Fruit fly (Drosophila melanogaster): Measurements from ENCODE around the gene CG1271.

Gene CG1271

dm6 chr3L:3080084-3080994 is 28.0 kb downstream of the CG1271 start (continued):
- TF ChIP-seq CG9817 (tag; optimal IDR thresholded peaks at IDR 0.05) (no peak), CG18619 (GFP tag; optimal IDR thresholded peaks at IDR 0.05) (no peak), CG34376 (GFP tag; optimal IDR thresholded peaks at IDR 0.05) (peak; percentile 98), CG10979 (tag; optimal IDR thresholded peaks at IDR 0.05) (no peak), H2.0 (GFP tag; IDR thresholded peaks at IDR 0.05) (no peak), cato (GFP tag; optimal IDR thresholded peaks at IDR 0.05; ENCODE audit: borderline replicate concordance) (no peak), CG6683 (GFP tag; optimal IDR thresholded peaks at IDR 0.05) (no peak), Dad (GFP tag; optimal IDR thresholded peaks at IDR 0.05) (no peak), CG8089 (GFP tag; optimal IDR thresholded peaks at IDR 0.05) (no peak), Myb (GFP tag; optimal IDR thresholded peaks at IDR 0.05) (no peak), Ptx1 (GFP tag; IDR thresholded peaks at IDR 0.05) (peak; percentile 54), ftz-f1 (GFP tag; optimal IDR thresholded peaks at IDR 0.05) (peak; percentile 19), az2 (GFP tag; optimal IDR thresholded peaks at IDR 0.05) (no peak), CG2712 (tag; optimal IDR thresholded peaks at IDR 0.05) (peak; percentile 18), ttk (GFP tag; IDR thresholded peaks at IDR 0.05) (0 out of 2 replicates have a peak, but pooled peaks have one; percentile 6), D19A (tag; optimal IDR thresholded peaks at IDR 0.05) (no peak), Oli (tag; optimal IDR thresholded peaks at IDR 0.05) (peak; percentile 33), CG15514 (GFP tag; optimal IDR thresholded peaks at IDR 0.05) (peak; percentile 53), Nf-YB (GFP tag; optimal IDR thresholded peaks at IDR 0.05) (no peak), chinmo (GFP tag; IDR thresholded peaks at IDR 0.05; ENCODE audit: partially characterized antibody) (0 out of 4 replicates have a peak, but pooled peaks have one; percentile 61), HLHmδ (GFP tag; optimal IDR thresholded peaks at IDR 0.05) (peak; percentile 45), cg (GFP tag; optimal IDR thresholded peaks at IDR 0.05) (peak; percentile 49), pfk (GFP tag; optimal IDR thresholded peaks at IDR 0.05) (no peak), chif (GFP tag; optimal IDR thresholded peaks at IDR 0.05) (peak in 1 of 2 experiments; percentile 1), dimm (GFP tag; IDR thresholded peaks at IDR 0.05) (peak; percentile 37; the same call in 1 of the 2 replicates), D (optimal IDR thresholded peaks at IDR 0.05) (no peak), D (GFP tag; optimal IDR thresholded peaks at IDR 0.05) (no peak), prd (optimal IDR thresholded peaks at IDR 0.05) (no peak), prd (GFP tag; IDR thresholded peaks at IDR 0.05) (peak; percentile 46; the same call in 2 of the 3 replicates), CG6791 (GFP tag; IDR thresholded peaks at IDR 0.05; ENCODE audit: partially characterized antibody) (0 out of 3 replicates have a peak, but pooled peaks have one; percentile 24), CG2199 (GFP tag; IDR thresholded peaks at IDR 0.05) (0 out of 3 replicates have a peak, but pooled peaks have one; percentile 25), jigr1 (GFP tag; IDR thresholded peaks at IDR 0.05) (no peak), CG5180 (GFP tag; optimal IDR thresholded peaks at IDR 0.05) (peak; percentile 6), wek (GFP tag; optimal IDR thresholded peaks at IDR 0.05) (no peak), Drgx (GFP tag; IDR thresholded peaks at IDR 0.05) (peak; percentile 59), CG1529 (GFP tag; optimal IDR thresholded peaks at IDR 0.05) (no peak), ci (GFP tag; IDR thresholded peaks at IDR 0.05) (0 out of 3 replicates have a peak, but pooled peaks have one; percentile 6), CG9932 (GFP tag; IDR thresholded peaks at IDR 0.05) (no peak), Chrac-16 (GFP tag; optimal IDR thresholded peaks at IDR 0.05) (no peak), sens (GFP tag) (peak; percentile 90), jing (GFP tag; optimal IDR thresholded peaks at IDR 0.05) (peak; percentile 30), tio (GFP tag; optimal IDR thresholded peaks at IDR 0.05) (no peak), CG7786 (GFP tag; optimal IDR thresholded peaks at IDR 0.05) (no peak), Xrp1 (GFP tag; IDR thresholded peaks at IDR 0.05) (peak; percentile 42; the same call in 1 of the 2 replicates), cwo (GFP tag; optimal IDR thresholded peaks at IDR 0.05) (peak; percentile 75), CG10274 (GFP tag; optimal IDR thresholded peaks at IDR 0.05) (no peak), GATAe (GFP tag; conservative IDR thresholded peaks at IDR 0.05) (peak; percentile 57; the same call in 1 of the 2 replicates), CG14667 (GFP tag; IDR thresholded peaks at IDR 0.05) (peak; percentile 7; the same call in 1 of the 2 replicates)
